Worm (Caenorhabditis elegans) whole organism, early embryonic: ENCODE data around the gene fbxa-128.
"Not testable (repeated sequence)": the region's sequence is repeated elsewhere in the genome, so short reads cannot be mapped to it uniquely, and the experiment has no call there.

Experiments used
- B0310.2 ChIP-seq: sonication (generic microtip); optimal IDR thresholded peaks from 2 replicates; lab custom pipeline; 2016; ENCODE audit warnings: mild to moderate bottlenecking, missing genetic modification characterization, missing compliant biosample characterization
- F13C5.2 ChIP-seq: sonication (generic microtip); optimal IDR thresholded peaks from 2 replicates; lab custom pipeline; 2017; ENCODE audit warnings: mild to moderate bottlenecking, missing genetic modification characterization, inconsistent platforms, missing compliant biosample characterization
- aly-1 ChIP-seq: sonication (generic microtip); optimal IDR thresholded peaks from 2 replicates; lab custom pipeline; 2016; ENCODE audit warnings: missing genetic modification characterization, missing compliant biosample characterization
- ama-1 ChIP-seq: fragments of 150-350 bp; optimal IDR thresholded peaks from 2 replicates; lab custom pipeline; 2014
- ceh-13 ChIP-seq: fragments of 200-800 bp; sonication (Bioruptor generic); optimal IDR thresholded peaks from 2 replicates; lab custom pipeline; 2018; ENCODE audit warnings: mild to moderate bottlenecking, missing genetic modification characterization, missing compliant biosample characterization
- ceh-36 ChIP-seq: sonication (generic microtip); optimal IDR thresholded peaks from 2 replicates; lab custom pipeline; 2016; ENCODE audit warnings: missing genetic modification characterization, inconsistent platforms, missing compliant biosample characterization
- ets-7 ChIP-seq: sonication (generic microtip); optimal IDR thresholded peaks from 2 replicates; lab custom pipeline; 2016; ENCODE audit warnings: missing genotype, missing genetic modification characterization, missing compliant biosample characterization
- flt-1 ChIP-seq: fragments of 200-800 bp; sonication (Bioruptor generic); IDR thresholded peaks from 2 replicates; pipeline ENCODE4 v1.3.6; 2022; ENCODE audit warnings: missing genetic modification characterization, missing compliant biosample characterization
- hmbx-1 ChIP-seq: sonication (generic microtip); optimal IDR thresholded peaks from 2 replicates; lab custom pipeline; 2016; ENCODE audit warnings: mild to moderate bottlenecking, missing genetic modification characterization, missing compliant biosample characterization
- hmg-4 ChIP-seq: fragments of 200-800 bp; sonication (Bioruptor generic); optimal IDR thresholded peaks from 2 replicates; lab custom pipeline; 2018; ENCODE audit warnings: mild to moderate bottlenecking, missing genetic modification characterization, missing compliant biosample characterization
- hnd-1 ChIP-seq: sonication (generic microtip); optimal IDR thresholded peaks from 2 replicates; lab custom pipeline; 2016; ENCODE audit warnings: missing genetic modification characterization, missing compliant biosample characterization
- pes-1 ChIP-seq: fragments of 200-800 bp; sonication (Bioruptor generic); IDR thresholded peaks from 2 replicates; pipeline ENCODE4 v1.3.6; 2022; ENCODE audit warnings: missing genetic modification reagents, missing genetic modification characterization, missing compliant biosample characterization
- scrt-1 ChIP-seq: fragments of 200-800 bp; sonication (Bioruptor generic); IDR thresholded peaks from 2 replicates; pipeline ENCODE4 v1.3.6; 2022; ENCODE audit warnings: missing genetic modification characterization, missing compliant biosample characterization
- sea-1 ChIP-seq: fragments of 200-800 bp; sonication (Bioruptor generic); conservative IDR thresholded peaks from 2 replicates; pipeline ENCODE4 v1.3.6; 2022; ENCODE audit warnings: missing genetic modification characterization, missing compliant biosample characterization
- tbx-11 ChIP-seq: fragments of 200-800 bp; sonication (Bioruptor generic); IDR thresholded peaks from 2 replicates; pipeline ENCODE4 v1.3.6; 2022; ENCODE audit warnings: missing genetic modification characterization, missing compliant biosample characterization
- tbx-37 ChIP-seq: fragments of 200-800 bp; sonication (Bioruptor generic); conservative IDR thresholded peaks from 2 replicates; pipeline ENCODE4 v1.3.6; 2022; ENCODE audit warnings: missing genetic modification reagents, missing genetic modification characterization, missing compliant biosample characterization
- tra-4 ChIP-seq: sonication (generic microtip); optimal IDR thresholded peaks from 2 replicates; lab custom pipeline; 2017; ENCODE audit warnings: missing genetic modification characterization, missing compliant biosample characterization

fbxa-128 gene

DNA sequence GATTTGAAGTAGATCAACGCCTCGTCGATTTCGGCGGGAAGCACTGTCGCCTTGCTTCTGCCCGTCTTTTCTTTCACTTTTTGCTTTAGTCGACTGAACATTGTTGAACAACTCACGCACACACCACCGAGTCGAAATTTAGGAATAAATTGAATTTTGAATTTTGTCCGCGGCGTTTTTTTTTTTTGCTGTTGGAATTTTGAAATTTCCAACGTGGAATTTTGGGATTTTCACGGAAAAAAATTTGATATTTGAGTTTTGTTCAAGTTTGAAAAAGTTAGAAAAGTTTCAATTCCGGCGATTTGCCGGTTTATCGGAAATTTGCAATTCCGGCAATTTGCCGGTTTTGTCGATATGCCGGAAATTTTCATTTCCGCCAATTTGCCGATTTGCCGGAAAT lies 18.2 kb upstream of the fbxa-128 start, which contains the start of gene Y47D3A.31:
Y47D3A.31 (minus strand) TSS at position 101 of the 400 bp plus-strand sequence.
- TF ChIP-seq flt-1 (GFP tag; lab: Robert Waterston, UW), result no peak
- TF ChIP-seq tra-4 (tag; lab: Kevin White, UChicago), result no peak
- TF ChIP-seq hnd-1 (tag; lab: Kevin White, UChicago), result no peak

DNA sequence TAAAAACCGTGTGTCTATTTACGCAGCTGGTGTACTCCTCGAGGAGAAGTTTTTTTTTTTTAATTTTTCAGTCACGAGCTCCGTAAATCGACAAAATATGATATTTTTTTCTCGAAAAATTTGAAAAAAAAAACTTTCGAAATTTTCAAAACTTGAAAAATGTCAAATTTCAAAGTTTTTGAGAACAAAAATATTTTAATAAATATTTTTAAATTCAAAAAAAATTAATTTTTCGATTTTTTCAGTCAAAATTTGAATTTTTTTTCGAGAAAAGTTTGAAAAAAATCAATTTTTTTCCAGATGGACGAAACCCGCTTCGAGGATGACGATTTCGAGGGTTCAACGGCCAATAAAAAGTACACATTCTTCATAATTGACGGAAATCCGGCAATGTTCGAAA lies 15.6 kb upstream of the fbxa-128 start, which contains the start of gene cku-70:
cku-70 (plus strand) TSS at position 301 of the 400 bp plus-strand sequence.
- TF ChIP-seq pes-1 (GFP tag; lab: Robert Waterston, UW), result no peak
- TF ChIP-seq tra-4 (tag; lab: Kevin White, UChicago), result no peak
- TF ChIP-seq tbx-37 (GFP tag; lab: Robert Waterston, UW), result no peak
- no peak for TF ChIP-seq tbx-11 (GFP tag; lab: Robert Waterston, UW)
- TF ChIP-seq ets-7 (tag; lab: Kevin White, UChicago), result no peak
- TF ChIP-seq hnd-1 (tag; lab: Kevin White, UChicago), result no peak
- TF ChIP-seq ceh-36 (tag; lab: Kevin White, UChicago), result no peak
- no peak for TF ChIP-seq scrt-1 (GFP tag; lab: Robert Waterston, UW)
- TF ChIP-seq F13C5.2 (tag; lab: Kevin White, UChicago), result no peak
- TF ChIP-seq hmbx-1 (tag; lab: Kevin White, UChicago), result no peak
- no peak for TF ChIP-seq sea-1 (GFP tag; lab: Robert Waterston, UW)
- TF ChIP-seq ama-1, result no peak
- TF ChIP-seq aly-1 (tag; lab: Kevin White, UChicago), result no peak
- no peak for TF ChIP-seq B0310.2 (tag; lab: Kevin White, UChicago)
- TF ChIP-seq flt-1 (GFP tag; lab: Robert Waterston, UW), result no peak
- TF ChIP-seq ceh-13 (GFP tag; lab: Kevin White, UChicago), result no peak
- no peak for TF ChIP-seq hmg-4 (GFP tag; lab: Kevin White, UChicago)

ce11 chrIII:11149254-11149876 lies 10.5 kb upstream of the fbxa-128 start:
- TF ChIP-seq ets-7 (tag; lab: Kevin White, UChicago) (no peak), tra-4 (tag; lab: Kevin White, UChicago) (no peak), aly-1 (tag; lab: Kevin White, UChicago) (no peak), tbx-11 (GFP tag; lab: Robert Waterston, UW) (no peak), F13C5.2 (tag; lab: Kevin White, UChicago) (no peak), B0310.2 (tag; lab: Kevin White, UChicago) (no peak), ceh-13 (GFP tag; lab: Kevin White, UChicago) (no peak), ceh-36 (tag; lab: Kevin White, UChicago) (no peak), ama-1 (no peak)

DNA sequence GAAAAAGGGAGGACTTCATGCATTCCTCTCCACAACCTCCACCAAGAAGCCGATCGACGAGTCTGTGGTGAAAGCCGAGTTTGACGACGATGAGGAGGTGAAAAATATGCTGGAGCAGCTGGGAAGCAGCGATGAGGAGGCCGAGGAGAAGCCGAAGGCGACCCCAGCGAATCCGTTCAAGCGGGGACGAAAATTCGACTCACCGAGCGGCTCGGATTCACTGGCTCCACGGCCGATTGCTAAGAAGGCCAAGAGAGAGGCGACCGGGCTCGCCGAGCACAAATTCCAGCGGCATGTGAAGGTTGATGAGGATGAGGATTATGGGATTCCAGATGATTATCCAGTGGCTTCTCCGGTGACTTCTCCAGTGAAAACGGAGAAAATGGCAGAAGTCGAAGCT lies 4.0 kb upstream of the fbxa-128 start:
- TF ChIP-seq ceh-13 (GFP tag; lab: Kevin White, UChicago), result no peak
- no peak for TF ChIP-seq F13C5.2 (tag; lab: Kevin White, UChicago)
- TF ChIP-seq sea-1 (GFP tag; lab: Robert Waterston, UW), result no peak
- TF ChIP-seq scrt-1 (GFP tag; lab: Robert Waterston, UW), result 0 out of 2 replicates have a peak, but pooled peaks have one; percentile 43

DNA sequence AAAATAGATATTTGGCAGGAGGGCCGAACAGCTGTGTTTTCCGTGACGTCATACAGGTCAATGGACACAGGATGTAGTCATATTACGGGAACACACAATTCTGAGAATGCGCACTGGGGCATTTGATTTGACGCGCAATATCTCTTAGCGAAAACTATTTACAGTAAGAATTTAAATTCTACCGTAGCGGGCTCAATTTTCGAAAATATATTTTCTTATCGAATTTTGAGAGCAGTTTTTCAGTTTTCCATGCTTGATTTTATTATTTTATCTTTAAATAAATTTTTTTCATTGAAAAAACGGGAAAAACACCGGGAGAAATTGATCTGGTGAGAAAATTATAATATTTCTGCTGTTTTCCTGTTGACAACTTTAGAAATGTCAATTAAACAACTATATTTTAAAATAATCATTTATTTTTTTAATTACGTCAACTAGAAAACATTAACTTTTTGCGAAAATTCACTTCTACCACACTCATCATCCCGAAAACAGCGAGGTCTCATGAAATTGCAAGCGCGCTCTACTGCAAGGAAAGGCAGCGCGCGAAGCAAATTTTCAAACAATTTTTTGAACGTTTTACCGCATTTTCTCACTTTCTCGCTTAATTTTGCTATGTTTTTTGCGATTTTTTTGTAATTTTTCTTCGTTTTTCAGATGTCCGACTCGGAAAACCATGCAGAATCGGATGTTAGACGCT lies 3.0 kb upstream of the fbxa-128 start, which contains the start of the genes Y47D3A.1 and pola-1:
Y47D3A.1 (minus strand) TSS at position 51 of the 700 bp plus-strand sequence.
pola-1 (plus strand) TSS at position 658 of the 700 bp plus-strand sequence.
- no peak for TF ChIP-seq ets-7 (tag; lab: Kevin White, UChicago)
- no peak for TF ChIP-seq hnd-1 (tag; lab: Kevin White, UChicago)
- no peak for TF ChIP-seq tra-4 (tag; lab: Kevin White, UChicago)
- peak; percentile 42; the same call in 1 of the 2 replicates for TF ChIP-seq tbx-37 (GFP tag; lab: Robert Waterston, UW)
- peak; percentile 2 for TF ChIP-seq hmbx-1 (tag; lab: Kevin White, UChicago)
- TF ChIP-seq pes-1 (GFP tag; lab: Robert Waterston, UW), result peak; percentile 64
- peak; percentile 47; the same call in 1 of the 2 replicates for TF ChIP-seq flt-1 (GFP tag; lab: Robert Waterston, UW)
- no peak for TF ChIP-seq tbx-11 (GFP tag; lab: Robert Waterston, UW)
- TF ChIP-seq F13C5.2 (tag; lab: Kevin White, UChicago), result peak; percentile 25
- TF ChIP-seq ama-1, result no peak
- TF ChIP-seq sea-1 (GFP tag; lab: Robert Waterston, UW), result no peak
- no peak for TF ChIP-seq ceh-36 (tag; lab: Kevin White, UChicago)
- 0 out of 2 replicates have a peak, but pooled peaks have one; percentile 48 for TF ChIP-seq scrt-1 (GFP tag; lab: Robert Waterston, UW)
- no peak for TF ChIP-seq ceh-13 (GFP tag; lab: Kevin White, UChicago)
- TF ChIP-seq aly-1 (tag; lab: Kevin White, UChicago), result no peak
- no peak for TF ChIP-seq B0310.2 (tag; lab: Kevin White, UChicago)
- TF ChIP-seq hmg-4 (GFP tag; lab: Kevin White, UChicago), result no peak

- TF ChIP-seq ceh-13 (GFP tag; lab: Kevin White, UChicago); ceh-36 (tag; lab: Kevin White, UChicago); hmg-4 (GFP tag; lab: Kevin White, UChicago): not testable (repeated sequence)
Observed at ce11 chrIII:11131475-11131874, 7.4 kb downstream of the fbxa-128 start, which contains the start of gene pha-1. TSS of gene pha-1 (plus strand) at chrIII:11131775.

ce11 chrIII:11129363-11129762 lies 9.6 kb downstream of the fbxa-128 start:
- TF ChIP-seq hmbx-1 (tag; lab: Kevin White, UChicago) (no peak), ets-7 (tag; lab: Kevin White, UChicago) (no peak), ceh-13 (GFP tag; lab: Kevin White, UChicago) (no peak), F13C5.2 (tag; lab: Kevin White, UChicago) (no peak), B0310.2 (tag; lab: Kevin White, UChicago) (no peak), tra-4 (tag; lab: Kevin White, UChicago) (no peak), hnd-1 (tag; lab: Kevin White, UChicago) (no peak), sea-1 (GFP tag; lab: Robert Waterston, UW) (no peak), pes-1 (GFP tag; lab: Robert Waterston, UW) (no peak), hmg-4 (GFP tag; lab: Kevin White, UChicago) (no peak), ama-1 (no peak), ceh-36 (tag; lab: Kevin White, UChicago) (no peak), aly-1 (tag; lab: Kevin White, UChicago) (no peak), flt-1 (GFP tag; lab: Robert Waterston, UW) (no peak), tbx-11 (GFP tag; lab: Robert Waterston, UW) (no peak), tbx-37 (GFP tag; lab: Robert Waterston, UW) (no peak), scrt-1 (GFP tag; lab: Robert Waterston, UW) (no peak)
